Fruit fly (Drosophila melanogaster) whole organism, embryonic: Measurements from ENCODE around the gene CG8870.
A peak's percentile ranks its signal among the peaks of the same experiment; 100 is the strongest.

Experiments used
- Abd-B ChIP-seq: fragments of 200-800 bp; sonication (Bioruptor generic); optimal IDR thresholded peaks from 2 replicates; lab custom pipeline; 2018; ENCODE audit warnings: missing biosample characterization, mild to moderate bottlenecking, missing genetic modification characterization, moderate library complexity
- CG10565 ChIP-seq: fragments of 200-800 bp; sonication (Bioruptor generic); optimal IDR thresholded peaks from 3 replicates; lab custom pipeline; 2016; ENCODE audit warnings: missing biosample characterization, mild to moderate bottlenecking, missing genetic modification characterization
- CG10959 ChIP-seq: fragments of 200-800 bp; sonication (Bioruptor generic); IDR thresholded peaks from 2 replicates; pipeline ENCODE4 v1.3.6; 2022; ENCODE audit warnings: missing biosample characterization, missing genetic modification characterization
- CG11696 ChIP-seq: fragments of 200-800 bp; sonication (Bioruptor generic); IDR thresholded peaks from 2 replicates; pipeline ENCODE4 v1.3.6; 2022; ENCODE audit warnings: missing biosample characterization, missing genetic modification characterization
- CG13624 ChIP-seq: fragments of 200-800 bp; sonication (Bioruptor generic); optimal IDR thresholded peaks from 2 replicates; lab custom pipeline; 2016; ENCODE audit warnings: missing biosample characterization, missing genetic modification characterization
- CG13775 ChIP-seq: fragments of 200-800 bp; sonication (Bioruptor generic); optimal IDR thresholded peaks from 3 replicates; lab custom pipeline; 2017; ENCODE audit warnings: missing biosample characterization, mild to moderate bottlenecking, missing genetic modification characterization
- CG14050 ChIP-seq: fragments of 200-800 bp; sonication (Bioruptor generic); IDR thresholded peaks from 3 replicates; pipeline ENCODE4 v1.3.6; 2022; ENCODE audit warnings: missing biosample characterization, missing genetic modification characterization
- CG17612 ChIP-seq: fragments of 200-800 bp; sonication (Bioruptor generic); IDR thresholded peaks from 2 replicates; pipeline ENCODE4 v1.3.6; 2022; ENCODE audit warnings: missing biosample characterization, missing genetic modification characterization
- CG17802 ChIP-seq: fragments of 200-800 bp; sonication (Bioruptor generic); optimal IDR thresholded peaks from 2 replicates; lab custom pipeline; 2018; ENCODE audit warnings: missing biosample characterization, mild to moderate bottlenecking, missing genetic modification characterization, moderate library complexity
- CG17829 ChIP-seq: fragments of 200-800 bp; optimal IDR thresholded peaks from 2 replicates; lab custom pipeline; 2019; ENCODE audit warnings: missing biosample characterization, mild to moderate bottlenecking, missing genetic modification characterization, moderate library complexity
- CG2712 ChIP-seq: fragments of 200-800 bp; optimal IDR thresholded peaks from 3 replicates; lab custom pipeline; 2019; ENCODE audit warnings: missing biosample characterization, mild to moderate bottlenecking, missing genetic modification characterization, moderate library complexity
- CG31441 ChIP-seq: fragments of 200-800 bp; sonication (Bioruptor generic); IDR thresholded peaks from 2 replicates; pipeline ENCODE4 v1.3.6; 2022; ENCODE audit warnings: missing biosample characterization, missing genetic modification characterization
- CG3407 ChIP-seq: fragments of 200-800 bp; sonication (Bioruptor generic); optimal IDR thresholded peaks from 2 replicates; lab custom pipeline; 2018; ENCODE audit warnings: missing biosample characterization, mild to moderate bottlenecking, missing genetic modification characterization
- CG34224 ChIP-seq: fragments of 200-800 bp; sonication (Bioruptor generic); IDR thresholded peaks from 3 replicates; pipeline ENCODE4 v1.3.6; 2022; ENCODE audit warnings: missing biosample characterization, missing genetic modification characterization; ENCODE audit not compliant: partially characterized antibody
- CG34422 ChIP-seq: fragments of 200-800 bp; sonication (Bioruptor generic); IDR thresholded peaks from 3 replicates; pipeline ENCODE4 v1.3.6; 2022; ENCODE audit warnings: missing biosample characterization, missing genetic modification characterization
- CG4820 ChIP-seq: fragments of 200-800 bp; sonication (Bioruptor generic); optimal IDR thresholded peaks from 3 replicates; lab custom pipeline; 2016; ENCODE audit warnings: missing biosample characterization, missing genetic modification characterization
- CG6175 ChIP-seq: fragments of 200-800 bp; sonication (Bioruptor generic); IDR thresholded peaks from 3 replicates; pipeline ENCODE4 v1.3.6; 2022; ENCODE audit warnings: missing biosample characterization, missing genetic modification characterization
- CG7271 ChIP-seq: fragments of 200-800 bp; sonication (Bioruptor generic); optimal IDR thresholded peaks from 2 replicates; lab custom pipeline; 2018; ENCODE audit warnings: missing biosample characterization, mild to moderate bottlenecking, missing genetic modification characterization, moderate library complexity
- CkIIα-i1 ChIP-seq: fragments of 200-800 bp; sonication (Bioruptor generic); IDR thresholded peaks from 2 replicates; pipeline ENCODE4 v1.3.6; 2022; ENCODE audit warnings: missing biosample characterization, missing genetic modification characterization
- D19A ChIP-seq: fragments of 200-800 bp; optimal IDR thresholded peaks from 3 replicates; lab custom pipeline; 2019; ENCODE audit warnings: missing biosample characterization, mild to moderate bottlenecking, missing genetic modification characterization, moderate library complexity
- D19B ChIP-seq: fragments of 200-800 bp; sonication (Bioruptor generic); optimal IDR thresholded peaks from 2 replicates; lab custom pipeline; 2017; ENCODE audit warnings: missing biosample characterization, mild to moderate bottlenecking, missing genetic modification characterization
- Doc2 ChIP-seq: fragments of 200-800 bp; sonication (Bioruptor generic); IDR thresholded peaks from 2 replicates; pipeline ENCODE4 v1.3.6; 2022; ENCODE audit warnings: missing biosample characterization, missing genetic modification characterization
- Gsc ChIP-seq: fragments of 200-800 bp; sonication (Bioruptor generic); IDR thresholded peaks from 2 replicates; pipeline ENCODE4 v1.3.6; 2022; ENCODE audit warnings: missing biosample characterization, missing genetic modification characterization
- Hmx ChIP-seq: fragments of 200-800 bp; sonication (Bioruptor generic); optimal IDR thresholded peaks from 2 replicates; lab custom pipeline; 2016; ENCODE audit warnings: missing biosample characterization, missing genetic modification characterization
- MBD-R2 ChIP-seq: fragments of 200-800 bp; sonication (Bioruptor generic); IDR thresholded peaks from 2 replicates; pipeline ENCODE4 v1.3.6; 2022; ENCODE audit warnings: missing biosample characterization, missing genetic modification characterization
- Med ChIP-seq: fragments of 200-800 bp; sonication (Bioruptor generic); peaks from one replicate; lab custom pipeline; 2016; ENCODE audit warnings: missing biosample characterization, missing genetic modification characterization, mild to moderate bottlenecking, inconsistent platforms, moderate library complexity
- Nf-YA ChIP-seq: fragments of 200-800 bp; sonication (Bioruptor generic); IDR thresholded peaks from 2 replicates; pipeline ENCODE4 v1.3.6; 2022; ENCODE audit warnings: missing biosample characterization, missing genetic modification characterization
- Nf-YC ChIP-seq: fragments of 200-800 bp; optimal IDR thresholded peaks from 3 replicates; lab custom pipeline; 2019; ENCODE audit warnings: missing biosample characterization, mild to moderate bottlenecking, missing genetic modification characterization, moderate library complexity
- Pdp1 ChIP-seq, 2 experiments: fragments of 200-800 bp; sonication (Bioruptor generic); optimal IDR thresholded peaks; 3 replicates each; lab custom pipeline; 2016; ENCODE audit warnings: missing biosample characterization in 2 of 2, missing genetic modification characterization in 2 of 2, mild to moderate bottlenecking in 1 of 2, moderate library complexity in 1 of 2
- Rx ChIP-seq: fragments of 200-800 bp; sonication (Bioruptor generic); IDR thresholded peaks from 2 replicates; pipeline ENCODE4 v1.3.6; 2022; ENCODE audit warnings: missing biosample characterization, missing genetic modification characterization
- bab2 ChIP-seq: fragments of 200-800 bp; sonication (Bioruptor generic); optimal IDR thresholded peaks from 2 replicates; lab custom pipeline; 2016; ENCODE audit warnings: missing biosample characterization, missing genetic modification characterization
- dmrt11E ChIP-seq: fragments of 200-800 bp; sonication (Bioruptor generic); optimal IDR thresholded peaks from 3 replicates; lab custom pipeline; 2018; ENCODE audit warnings: missing biosample characterization, mild to moderate bottlenecking, missing genetic modification characterization, moderate library complexity
- exex ChIP-seq: fragments of 200-800 bp; sonication (Bioruptor generic); optimal IDR thresholded peaks from 4 replicates; lab custom pipeline; 2018; ENCODE audit warnings: missing biosample characterization, mild to moderate bottlenecking, missing genetic modification characterization, moderate library complexity
- ftz-f1 ChIP-seq: fragments of 200-800 bp; sonication (Bioruptor generic); optimal IDR thresholded peaks from 2 replicates; lab custom pipeline; 2016; ENCODE audit warnings: missing biosample characterization, missing genetic modification characterization
- gcm2 ChIP-seq: fragments of 200-800 bp; sonication (Bioruptor generic); optimal IDR thresholded peaks from 2 replicates; lab custom pipeline; 2016; ENCODE audit warnings: missing biosample characterization, missing genetic modification characterization
- gro ChIP-seq: fragments of 200-800 bp; sonication (Bioruptor generic); optimal IDR thresholded peaks from 2 replicates; lab custom pipeline; 2016; ENCODE audit warnings: missing biosample characterization, missing genetic modification characterization
- gsb ChIP-seq: fragments of 200-800 bp; sonication (Bioruptor generic); IDR thresholded peaks from 2 replicates; pipeline ENCODE4 v1.3.6; 2022; ENCODE audit warnings: missing biosample characterization, missing genetic modification characterization
- ham ChIP-seq: fragments of 200-800 bp; sonication (Bioruptor generic); IDR thresholded peaks from 2 replicates; pipeline ENCODE4 v1.3.6; 2022; ENCODE audit warnings: missing biosample characterization, missing genetic modification characterization
- ken ChIP-seq: fragments of 200-800 bp; sonication (Bioruptor generic); IDR thresholded peaks from 3 replicates; pipeline ENCODE4 v1.3.6; 2022; ENCODE audit warnings: missing biosample characterization, missing genetic modification characterization
- oc ChIP-seq: fragments of 200-800 bp; sonication (Bioruptor generic); optimal IDR thresholded peaks from 2 replicates; lab custom pipeline; 2018; ENCODE audit warnings: missing biosample characterization, mild to moderate bottlenecking, missing genetic modification characterization, moderate library complexity
- p53 ChIP-seq: fragments of 200-800 bp; sonication (Bioruptor generic); optimal IDR thresholded peaks from 2 replicates; lab custom pipeline; 2016; ENCODE audit warnings: missing biosample characterization, missing genetic modification characterization
- repo ChIP-seq: fragments of 200-800 bp; sonication (Bioruptor generic); optimal IDR thresholded peaks from 2 replicates; lab custom pipeline; 2016; ENCODE audit warnings: missing biosample characterization, missing genetic modification characterization
- ro ChIP-seq: fragments of 200-800 bp; sonication (Bioruptor generic); IDR thresholded peaks from 2 replicates; pipeline ENCODE4 v1.3.6; 2022; ENCODE audit warnings: missing biosample characterization, missing genetic modification characterization
- row ChIP-seq: fragments of 200-800 bp; sonication (Bioruptor generic); IDR thresholded peaks from 3 replicates; pipeline ENCODE4 v1.3.6; 2022; ENCODE audit warnings: missing biosample characterization, missing genetic modification characterization
- slou ChIP-seq: fragments of 200-800 bp; sonication (Bioruptor generic); optimal IDR thresholded peaks from 3 replicates; lab custom pipeline; 2016; ENCODE audit warnings: missing biosample characterization, missing genetic modification characterization
- tin ChIP-seq: fragments of 200-800 bp; sonication (Bioruptor generic); optimal IDR thresholded peaks from 3 replicates; lab custom pipeline; 2016; ENCODE audit warnings: missing biosample characterization, missing genetic modification characterization
- trh ChIP-seq: fragments of 200-800 bp; sonication (Bioruptor generic); optimal IDR thresholded peaks from 2 replicates; lab custom pipeline; 2016; ENCODE audit warnings: missing biosample characterization, missing genetic modification characterization
- unpg ChIP-seq: fragments of 200-800 bp; sonication (Bioruptor generic); optimal IDR thresholded peaks from 3 replicates; lab custom pipeline; 2018; ENCODE audit warnings: missing biosample characterization, mild to moderate bottlenecking, missing genetic modification characterization, moderate library complexity
- vfl ChIP-seq: fragments of 200-800 bp; sonication (Bioruptor generic); optimal IDR thresholded peaks from 2 replicates; lab custom pipeline; 2016; ENCODE audit warnings: missing biosample characterization, missing genetic modification characterization
- zen2 ChIP-seq: fragments of 200-800 bp; sonication (Bioruptor generic); IDR thresholded peaks from 3 replicates; pipeline ENCODE4 v1.3.6; 2022; ENCODE audit warnings: missing biosample characterization, missing genetic modification characterization; ENCODE audit not compliant: partially characterized antibody

CG8870 gene

DNA sequence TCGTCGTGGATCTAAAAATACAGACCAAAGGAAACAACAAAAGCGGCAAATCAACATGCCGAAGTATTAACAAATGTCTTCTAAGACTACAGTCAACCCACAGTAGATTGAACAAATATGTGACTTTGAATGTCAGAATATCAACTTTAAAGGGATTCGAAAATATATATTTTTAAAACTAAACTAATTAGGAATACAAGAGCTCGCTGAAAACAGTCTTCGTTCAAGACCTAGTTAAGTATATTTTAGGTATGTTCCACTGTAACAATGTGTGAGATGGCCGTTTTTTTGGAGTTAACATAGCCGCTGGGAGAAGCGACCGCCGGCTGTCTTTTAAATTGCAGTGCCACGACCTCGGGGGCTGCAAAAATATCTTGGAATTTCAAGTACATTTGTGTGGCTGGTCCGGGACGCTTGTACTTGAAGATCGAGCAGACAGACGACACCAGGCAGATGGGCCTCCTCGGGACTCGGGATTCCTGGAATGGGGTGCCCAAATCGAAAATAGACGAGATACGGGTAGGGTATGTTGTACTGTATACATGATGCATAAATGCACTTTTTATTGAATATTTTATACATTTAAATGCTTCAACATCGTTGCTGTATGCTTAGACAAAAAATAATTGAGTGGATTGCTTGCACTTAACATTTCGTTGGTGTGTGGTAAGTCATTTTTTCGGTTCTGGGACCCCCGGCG is 48.8 kb downstream of the CG8870 start (continued):
- TF ChIP-seq CG11696 (GFP tag; lab: Robert Waterston, UW) (peak; percentile 61; the same call in 1 of the 2 replicates), CG34224 (no peak), CG2712 (tag; lab: Kevin White, UChicago) (peak; percentile 79), ken (peak; percentile 58; the same call in 1 of the 3 replicates), CkIIα-i1 (GFP tag; lab: Robert Waterston, UW) (no peak), zen2 (no peak), Nf-YA (GFP tag; lab: Robert Waterston, UW) (peak; percentile 46; the same call in 1 of the 2 replicates), Doc2 (no peak), gro (GFP tag; lab: Kevin White, UChicago) (no peak), CG31441 (GFP tag; lab: Robert Waterston, UW) (peak; percentile 80), CG17612 (GFP tag; lab: Robert Waterston, UW) (0 out of 2 replicates have a peak, but pooled peaks have one; percentile 16), CG17829 (tag; lab: Kevin White, UChicago) (peak; percentile 79), Abd-B (GFP tag; lab: Kevin White, UChicago) (peak; percentile 52), exex (tag; lab: Kevin White, UChicago) (no peak), ftz-f1 (no peak), unpg (GFP tag; lab: Kevin White, UChicago) (peak; percentile 83), row (peak; percentile 85), tin (GFP tag; lab: Kevin White, UChicago) (peak; percentile 77), CG10959 (GFP tag; lab: Robert Waterston, UW) (peak; percentile 69; the same call in 1 of the 2 replicates), Pdp1 (GFP tag; optimal IDR thresholded peaks at IDR 0.05; lab: Kevin White, UChicago) (peak; percentile 43 to 47), gcm2 (peak; percentile 28), CG13624 (GFP tag; lab: Kevin White, UChicago) (no peak), D19A (tag; lab: Kevin White, UChicago) (peak; percentile 54), CG6175 (GFP tag; lab: Robert Waterston, UW) (no peak), CG3407 (peak; percentile 29), bab2 (GFP tag; lab: Kevin White, UChicago) (peak; percentile 51), Med (GFP tag; lab: Kevin White, UChicago) (peak; percentile 84), p53 (GFP tag; lab: Kevin White, UChicago) (no peak), dmrt11E (tag; lab: Kevin White, UChicago) (peak; percentile 69), Hmx (GFP tag; lab: Kevin White, UChicago) (no peak), MBD-R2 (GFP tag; lab: Robert Waterston, UW) (peak; percentile 26; the same call in 1 of the 2 replicates), Gsc (GFP tag; lab: Robert Waterston, UW) (0 out of 2 replicates have a peak, but pooled peaks have one; percentile 14), trh (peak; percentile 21), gsb (GFP tag; lab: Robert Waterston, UW) (peak; percentile 44; the same call in 1 of the 2 replicates), CG34422 (GFP tag; lab: Robert Waterston, UW) (peak; percentile 58; the same call in 2 of the 3 replicates), ro (GFP tag; lab: Robert Waterston, UW) (peak; percentile 44; the same call in 1 of the 2 replicates), CG14050 (GFP tag; lab: Robert Waterston, UW) (peak; percentile 47; the same call in 2 of the 3 replicates), CG7271 (no peak), ham (GFP tag; lab: Robert Waterston, UW) (no peak), CG10565 (no peak), slou (no peak), D19B (GFP tag; lab: Kevin White, UChicago) (no peak), oc (tag; lab: Kevin White, UChicago) (peak; percentile 30), CG4820 (GFP tag; lab: Kevin White, UChicago) (peak; percentile 63), CG17802 (tag; lab: Kevin White, UChicago) (peak; percentile 18), Nf-YC (no peak), repo (no peak), vfl (no peak), Rx (GFP tag; lab: Robert Waterston, UW) (peak; percentile 53), CG13775 (GFP tag; lab: Kevin White, UChicago) (peak; percentile 42)
